Worm (Caenorhabditis elegans): ENCODE results near the gene C04E6.5.

- TF ChIP-seq tbx-2 (tag; optimal IDR thresholded peaks at IDR 0.05) (no peak), fax-1 (tag; optimal IDR thresholded peaks at IDR 0.05) (no peak), ceh-18 (tag; optimal IDR thresholded peaks at IDR 0.05) (no peak), F13H6.1 (tag; optimal IDR thresholded peaks at IDR 0.05) (no peak), fkh-10 (GFP tag; optimal IDR thresholded peaks at IDR 0.05) (no peak), zip-5 (tag; optimal IDR thresholded peaks at IDR 0.05) (no peak), sox-4 (tag; optimal IDR thresholded peaks at IDR 0.05) (no peak), hlh-8 (tag; optimal IDR thresholded peaks at IDR 0.05) (no peak), pha-4 (tag; optimal IDR thresholded peaks at IDR 0.05) (no peak), nhr-11 (tag; optimal IDR thresholded peaks at IDR 0.05) (no peak)
These were observed 26.1 kb downstream of the C04E6.5 start for ce11 chrV:5928006-5928405.
